Worm (Caenorhabditis elegans) whole organism, L1 larva: ENCODE results near the gene aqp-2.

Experiments
- C34B4.2 ChIP-seq: sonication (generic microtip); optimal IDR thresholded peaks from 2 replicates; lab custom pipeline; 2017; ENCODE audit warnings: mild to moderate bottlenecking, missing genetic modification characterization, missing compliant biosample characterization
- F16B12.6 ChIP-seq: fragments of 150-350 bp; optimal IDR thresholded peaks from 2 replicates; lab custom pipeline; 2014; ENCODE audit warnings: missing biosample characterization, missing genetic modification characterization
- aha-1 ChIP-seq: fragments of 150-350 bp; optimal IDR thresholded peaks from 2 replicates; lab custom pipeline; 2014; ENCODE audit warnings: missing biosample characterization, missing genetic modification characterization
- alr-1 ChIP-seq: fragments of 200-800 bp; sonication (Bioruptor generic); optimal IDR thresholded peaks from 2 replicates; lab custom pipeline; 2018; ENCODE audit warnings: borderline replicate concordance, mild to moderate bottlenecking, missing genetic modification characterization, missing compliant biosample characterization
- aly-2 ChIP-seq: fragments of 150-350 bp; optimal IDR thresholded peaks from 2 replicates; lab custom pipeline; 2014; ENCODE audit warnings: missing biosample characterization, missing genetic modification characterization
- blmp-1 ChIP-seq: fragments of 150-350 bp; optimal IDR thresholded peaks from 2 replicates; lab custom pipeline; 2014; ENCODE audit warnings: missing biosample characterization, missing genetic modification characterization
- ceh-88 ChIP-seq: fragments of 200-800 bp; sonication (Bioruptor generic); IDR thresholded peaks from 2 replicates; pipeline ENCODE4 v1.3.6; 2022; ENCODE audit warnings: missing genetic modification characterization, missing compliant biosample characterization
- ceh-90 ChIP-seq: sonication (generic microtip); optimal IDR thresholded peaks from 2 replicates; lab custom pipeline; 2016; ENCODE audit warnings: missing genetic modification characterization, missing compliant biosample characterization
- dpl-1 ChIP-seq, 3 experiments: fragments of 150-350 bp in 2 of 3; sonication (generic microtip) in 1 of 3; optimal IDR thresholded peaks; 2 replicates each; lab custom pipeline; 2014 to 2017; ENCODE audit warnings: missing biosample characterization in 3 of 3, missing genetic modification characterization in 3 of 3, missing genetic modification reagents in 3 of 3
- efl-1 ChIP-seq, 4 experiments: fragments of 150-350 bp; optimal IDR thresholded peaks in 3 of 4; peaks in 1 of 4; 1 replicate in 1 of 4; 2 replicates in 3 of 4; lab custom pipeline; 2014; ENCODE audit warnings: missing biosample characterization in 2 of 4, missing genetic modification characterization in 2 of 4, missing genetic modification reagents in 2 of 4
- egl-27 ChIP-seq, 2 experiments: fragments of 150-350 bp in 1 of 2; sonication (generic microtip); optimal IDR thresholded peaks; 3 replicates each; lab custom pipeline; 2017 to 2018; ENCODE audit warnings: missing biosample characterization in 2 of 2, missing genetic modification characterization in 2 of 2, missing genetic modification reagents in 2 of 2
- elt-2 ChIP-seq: sonication (generic microtip); optimal IDR thresholded peaks from 2 replicates; lab custom pipeline; 2016; ENCODE audit warnings: missing genetic modification characterization, mild to moderate bottlenecking, inconsistent platforms, missing compliant biosample characterization, missing genetic modification reagents
- elt-3 ChIP-seq, 6 experiments: fragments of 150-350 bp in 1 of 6; sonication (generic microtip); optimal IDR thresholded peaks; 2 replicates each; lab custom pipeline; 2017 to 2018; ENCODE audit warnings: missing biosample characterization in 6 of 6, missing genetic modification characterization in 6 of 6, inconsistent platforms in 1 of 6
- ets-5 ChIP-seq: fragments of 200-800 bp; sonication (Bioruptor generic); IDR thresholded peaks from 2 replicates; pipeline ENCODE4 v1.3.6; 2022; ENCODE audit warnings: missing genetic modification characterization, missing compliant biosample characterization
- fos-1 ChIP-seq: fragments of 150-350 bp; optimal IDR thresholded peaks from 2 replicates; lab custom pipeline; 2014; ENCODE audit warnings: missing biosample characterization, missing genetic modification characterization
- irx-1 ChIP-seq: sonication (generic microtip); optimal IDR thresholded peaks from 2 replicates; lab custom pipeline; 2016; ENCODE audit warnings: missing genetic modification characterization, missing compliant biosample characterization
- isw-1 ChIP-seq: fragments of 200-800 bp; sonication (Bioruptor generic); IDR thresholded peaks from 2 replicates; pipeline ENCODE4 v1.3.6; 2022; ENCODE audit warnings: missing genetic modification characterization, missing compliant biosample characterization
- lin-14 ChIP-seq: fragments of 200-800 bp; sonication (Bioruptor generic); optimal IDR thresholded peaks from 2 replicates; lab custom pipeline; 2018; ENCODE audit warnings: mild to moderate bottlenecking, missing genetic modification characterization, moderate library complexity, missing compliant biosample characterization
- lin-35 ChIP-seq, 2 experiments: fragments of 150-350 bp; optimal IDR thresholded peaks; 2 replicates each; lab custom pipeline; 2014; ENCODE audit warnings: missing biosample characterization in 2 of 2, missing genetic modification characterization in 2 of 2, missing genetic modification reagents in 2 of 2
- lin-39 ChIP-seq: fragments of 150-350 bp; optimal IDR thresholded peaks from 2 replicates; lab custom pipeline; 2014; ENCODE audit warnings: missing biosample characterization, missing genetic modification reagents, missing genetic modification characterization
- mep-1 ChIP-seq: fragments of 150-350 bp; optimal IDR thresholded peaks from 2 replicates; lab custom pipeline; 2014; ENCODE audit warnings: missing biosample characterization, missing genetic modification characterization
- nhr-20 ChIP-seq: sonication (generic microtip); optimal IDR thresholded peaks from 2 replicates; lab custom pipeline; 2016; ENCODE audit warnings: mild to moderate bottlenecking, missing genetic modification characterization, missing compliant biosample characterization
- nhr-71 ChIP-seq: sonication (generic microtip); optimal IDR thresholded peaks from 2 replicates; lab custom pipeline; 2016; ENCODE audit warnings: mild to moderate bottlenecking, missing genetic modification characterization, moderate library complexity, missing compliant biosample characterization
- nhr-84 ChIP-seq: sonication (generic microtip); optimal IDR thresholded peaks from 2 replicates; lab custom pipeline; 2017; ENCODE audit warnings: missing biosample characterization, missing genetic modification characterization
- nhr-85 ChIP-seq: sonication (generic microtip); peaks from one replicate; lab custom pipeline; 2016; ENCODE audit warnings: missing genetic modification characterization, inconsistent platforms, missing compliant biosample characterization
- pag-3 ChIP-seq: sonication (generic microtip); optimal IDR thresholded peaks from 2 replicates; lab custom pipeline; 2017; ENCODE audit warnings: missing genetic modification characterization, mild to moderate bottlenecking, missing compliant biosample characterization, antibody characterized with exemption, borderline replicate concordance; ENCODE audit not compliant: insufficient read depth
- pax-3 ChIP-seq: fragments of 200-800 bp; sonication (Bioruptor generic); optimal IDR thresholded peaks from 2 replicates; lab custom pipeline; 2018; ENCODE audit warnings: mild to moderate bottlenecking, missing genetic modification characterization, moderate library complexity, missing compliant biosample characterization
- pqm-1 ChIP-seq: sonication (generic microtip); optimal IDR thresholded peaks from 3 replicates; lab custom pipeline; 2017; ENCODE audit warnings: missing biosample characterization, missing genetic modification characterization
- skn-1 ChIP-seq: fragments of 150-350 bp; optimal IDR thresholded peaks from 2 replicates; lab custom pipeline; 2014; ENCODE audit warnings: missing biosample characterization, missing genetic modification characterization
- tbx-2 ChIP-seq: sonication (generic microtip); optimal IDR thresholded peaks from 2 replicates; lab custom pipeline; 2016; ENCODE audit warnings: missing genetic modification characterization, missing compliant biosample characterization
- tlp-1 ChIP-seq: fragments of 150-350 bp; optimal IDR thresholded peaks from 2 replicates; lab custom pipeline; 2014; ENCODE audit warnings: missing biosample characterization, missing genetic modification characterization
- unc-62 ChIP-seq: fragments of 150-350 bp; optimal IDR thresholded peaks from 2 replicates; lab custom pipeline; 2014; ENCODE audit warnings: missing biosample characterization, missing genetic modification reagents, missing genetic modification characterization
- unc-86 ChIP-seq: sonication (generic microtip); optimal IDR thresholded peaks from 2 replicates; lab custom pipeline; 2016; ENCODE audit warnings: missing genetic modification characterization, missing compliant biosample characterization
- zag-1 ChIP-seq: fragments of 150-350 bp; optimal IDR thresholded peaks from 2 replicates; lab custom pipeline; 2014; ENCODE audit warnings: missing biosample characterization, missing genetic modification characterization
- ztf-4 ChIP-seq: fragments of 150-350 bp; optimal IDR thresholded peaks from 2 replicates; lab custom pipeline; 2014; ENCODE audit warnings: missing biosample characterization, missing genetic modification characterization

aqp-2 gene

ce11 chrII:9237719-9238118, 24.1 kb downstream of the aqp-2 start:
- no peak for TF ChIP-seq pax-3 (tag; lab: Kevin White, UChicago)
- peak; percentile 60 for TF ChIP-seq nhr-85 (tag; lab: Kevin White, UChicago)
- TF ChIP-seq tbx-2 (tag; lab: Kevin White, UChicago): no peak
- no peak for TF ChIP-seq irx-1 (tag; lab: Kevin White, UChicago)
- TF ChIP-seq alr-1: no peak
- TF ChIP-seq lin-14 (GFP tag; lab: Kevin White, UChicago): peak; percentile 29
- TF ChIP-seq unc-62: no peak
- TF ChIP-seq zag-1 (tag; lab: Kevin White, UChicago): no peak
- TF ChIP-seq fos-1: no peak
- TF ChIP-seq ceh-88: no peak
- no peak for TF ChIP-seq unc-86 (tag; lab: Kevin White, UChicago)
- no peak for TF ChIP-seq isw-1
- peak in 1 of 6 experiments; percentile 46 for TF ChIP-seq elt-3 (tag; optimal IDR thresholded peaks at IDR 0.05; lab: Kevin White, UChicago)
- no peak for TF ChIP-seq pag-3
- TF ChIP-seq elt-2: no peak
- TF ChIP-seq aly-2: no peak
- no peak for TF ChIP-seq efl-1 (optimal IDR thresholded peaks at IDR 0.05; lab: Kevin White, UChicago)
- peak in 1 of 2 experiments; percentile 84 for TF ChIP-seq efl-1 (GFP tag; optimal IDR thresholded peaks at IDR 0.05 in 1 of 2; lab: Kevin White, UChicago)
- no peak for TF ChIP-seq nhr-84 (tag; lab: Kevin White, UChicago)

ce11 chrII:9236972-9237371, 24.8 kb downstream of the aqp-2 start:
- no peak for TF ChIP-seq nhr-84 (tag; lab: Kevin White, UChicago)
- TF ChIP-seq elt-3 (tag; optimal IDR thresholded peaks at IDR 0.05; lab: Kevin White, UChicago): no peak
- TF ChIP-seq nhr-85 (tag; lab: Kevin White, UChicago): peak; percentile 63
- no peak for TF ChIP-seq ztf-4 (tag; lab: Kevin White, UChicago)
- TF ChIP-seq, all 84 proteins: peak for 1

DNA sequence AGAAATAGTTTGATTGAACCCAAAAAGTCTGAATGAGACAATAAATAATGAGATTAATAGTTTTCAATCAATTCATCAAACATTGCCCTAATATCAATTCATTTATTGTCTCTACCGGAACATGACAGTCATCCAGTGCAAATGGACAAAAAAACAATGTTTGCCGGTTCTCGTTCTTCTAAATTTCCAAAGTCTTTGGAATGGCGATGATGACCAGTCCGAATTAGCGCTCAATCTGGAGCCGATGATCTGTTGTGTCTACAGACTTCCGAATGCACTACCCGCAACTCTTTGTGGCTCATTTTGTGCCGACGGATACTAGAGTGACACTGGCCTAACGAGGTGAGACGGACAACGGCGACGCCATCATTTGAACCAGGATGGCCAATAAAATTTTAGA, 25.5 kb downstream of the aqp-2 start, which contains the start of gene T26C5.3:
TSS of gene T26C5.3 (plus strand) at position 301 of the 400 bp plus-strand sequence.
- TF ChIP-seq elt-2 (no peak), lin-39 (tag; lab: Kevin White, UChicago) (no peak), ceh-90 (no peak), irx-1 (tag; lab: Kevin White, UChicago) (no peak), lin-35 (GFP tag; optimal IDR thresholded peaks at IDR 0.05; lab: Kevin White, UChicago) (no peak), mep-1 (tag; lab: Kevin White, UChicago) (no peak), unc-62 (no peak), egl-27 (tag; optimal IDR thresholded peaks at IDR 0.05; lab: Kevin White, UChicago) (no peak), aha-1 (tag; lab: Kevin White, UChicago) (no peak), isw-1 (no peak), pax-3 (tag; lab: Kevin White, UChicago) (no peak), C34B4.2 (tag; lab: Kevin White, UChicago) (no peak), tlp-1 (no peak)

DNA sequence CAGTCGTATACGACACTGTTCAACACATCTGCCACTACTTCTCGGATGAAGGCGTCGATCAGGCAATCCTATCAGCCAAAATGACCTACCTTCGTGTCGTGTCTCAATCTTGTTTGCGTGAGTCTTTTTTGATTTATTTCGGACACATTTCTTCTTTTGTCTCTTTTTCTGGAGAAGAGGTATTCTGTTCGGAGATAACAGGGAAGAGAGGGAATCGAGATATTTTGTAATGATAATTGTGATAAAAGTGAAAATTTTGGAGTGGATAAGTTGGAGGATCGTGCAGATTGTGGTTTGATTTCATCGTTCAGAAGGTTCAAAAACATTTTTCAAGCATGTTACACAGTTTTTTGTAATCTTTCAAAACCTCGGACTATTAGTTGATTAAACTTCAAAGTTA, 28.0 kb downstream of the aqp-2 start:
- TF ChIP-seq blmp-1 (tag; lab: Kevin White, UChicago) (peak; percentile 95), egl-27 (tag; optimal IDR thresholded peaks at IDR 0.05; lab: Kevin White, UChicago) (no peak)

DNA sequence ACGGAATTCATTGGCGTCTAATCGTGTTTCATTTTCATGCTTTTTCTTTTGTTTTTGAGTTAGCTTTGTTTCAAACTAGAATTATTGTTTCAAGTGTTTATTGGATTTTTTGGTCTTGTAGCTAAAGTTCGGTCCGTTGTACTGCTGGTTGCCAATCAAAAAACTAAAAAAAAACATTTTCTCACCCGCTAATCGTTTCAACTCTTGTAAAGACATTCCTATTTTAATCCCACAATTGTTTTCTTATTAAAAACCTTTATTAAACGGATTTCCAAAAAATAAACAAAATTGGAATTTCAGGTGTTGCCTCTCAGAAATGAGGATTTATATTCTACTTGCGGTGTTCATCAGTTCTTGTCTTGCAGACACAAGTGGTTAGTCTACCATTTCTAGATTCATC, 28.9 kb downstream of the aqp-2 start, which contains the start of gene T26C5.2:
TSS of gene T26C5.2 (plus strand) at position 301 of the 400 bp plus-strand sequence.
- no peak for TF ChIP-seq mep-1 (tag; lab: Kevin White, UChicago)

ce11 chrII:9232493-9232892, 29.3 kb downstream of the aqp-2 start:
- TF ChIP-seq blmp-1 (tag; lab: Kevin White, UChicago) (peak; percentile 99), ets-5 (GFP tag; lab: Robert Waterston, UW) (no peak)

- TF ChIP-seq pqm-1 (tag; lab: Kevin White, UChicago): no peak
- no peak for TF ChIP-seq dpl-1 (GFP tag; optimal IDR thresholded peaks at IDR 0.05; lab: Kevin White, UChicago)
- peak; percentile 39 for TF ChIP-seq nhr-20
- TF ChIP-seq ceh-90: no peak
- TF ChIP-seq elt-2: peak; percentile 61
- peak; percentile 6 for TF ChIP-seq nhr-71 (tag; lab: Kevin White, UChicago)
- peak; percentile 67 for TF ChIP-seq skn-1 (tag; lab: Kevin White, UChicago)
- peak; percentile 64 for TF ChIP-seq blmp-1 (tag; lab: Kevin White, UChicago)
- TF ChIP-seq lin-14 (GFP tag; lab: Kevin White, UChicago): peak; percentile 64
- TF ChIP-seq elt-3 (tag; optimal IDR thresholded peaks at IDR 0.05; lab: Kevin White, UChicago): peak in 2 of 6 experiments; percentile 8 to 46
- TF ChIP-seq F16B12.6 (tag; lab: Kevin White, UChicago): no peak
- peak in 1 of 2 experiments; percentile 34 for TF ChIP-seq lin-35 (GFP tag; optimal IDR thresholded peaks at IDR 0.05; lab: Kevin White, UChicago)
Observed at ce11 chrII:9231240-9231639, 30.5 kb downstream of the aqp-2 start, which contains the start of gene gst-13. TSS of gene gst-13 (plus strand) at chrII:9231457.
